Fruit fly (Drosophila melanogaster) whole organism, wandering third instar larva: ENCODE data around the gene RpS25.

Experiments used
- Abd-B ChIP-seq: fragments of >200 bp; optimal IDR thresholded peaks from 2 replicates; lab custom pipeline; 2017; ENCODE audit warnings: missing biosample characterization, missing genetic modification characterization
- CG32264 ChIP-seq: fragments of 200-800 bp; sonication (Bioruptor generic); optimal IDR thresholded peaks from 2 replicates; lab custom pipeline; 2016; ENCODE audit warnings: missing biosample characterization, missing genetic modification characterization
- CG9705 ChIP-seq: fragments of 200-800 bp; sonication (Bioruptor generic); optimal IDR thresholded peaks from 2 replicates; lab custom pipeline; 2018; ENCODE audit warnings: missing biosample characterization, mild to moderate bottlenecking, missing genetic modification characterization
- CrebA ChIP-seq: fragments of 200-800 bp; sonication (Bioruptor generic); optimal IDR thresholded peaks from 2 replicates; lab custom pipeline; 2016; ENCODE audit warnings: missing biosample characterization, mild to moderate bottlenecking, missing genetic modification characterization, borderline replicate concordance
- Dfd ChIP-seq: fragments of >200 bp; optimal IDR thresholded peaks from 2 replicates; lab custom pipeline; 2017; ENCODE audit warnings: missing biosample characterization, missing genetic modification characterization
- Dif ChIP-seq: fragments of 200-275, 200-300 bp; sonication (Bioruptor generic); optimal IDR thresholded peaks from 2 replicates; lab custom pipeline; 2018; ENCODE audit warnings: missing biosample characterization, missing genetic modification characterization; ENCODE audit not compliant: partially characterized antibody
- GATAd ChIP-seq: sonication (Bioruptor generic); optimal IDR thresholded peaks from 2 replicates; lab custom pipeline; 2016; ENCODE audit warnings: missing biosample characterization, missing genetic modification characterization
- HLH106 ChIP-seq: fragments of 200-800 bp; optimal IDR thresholded peaks from 3 replicates; lab custom pipeline; 2019; ENCODE audit warnings: missing biosample characterization, mild to moderate bottlenecking, missing genetic modification characterization, moderate library complexity
- Hnf4 ChIP-seq: fragments of 200-800 bp; sonication (Bioruptor generic); optimal IDR thresholded peaks from 2 replicates; lab custom pipeline; 2016; ENCODE audit warnings: missing biosample characterization, mild to moderate bottlenecking, missing genetic modification characterization
- Hr78 ChIP-seq: fragments of >200 bp; optimal IDR thresholded peaks from 2 replicates; lab custom pipeline; 2017; ENCODE audit warnings: missing biosample characterization, missing genetic modification characterization
- Hr83 ChIP-seq: fragments of 200-300 bp; sonication (Bioruptor generic); optimal IDR thresholded peaks from 2 replicates; lab custom pipeline; 2016; ENCODE audit warnings: missing biosample characterization, mild to moderate bottlenecking, missing genetic modification characterization, moderate library complexity; ENCODE audit not compliant: poor library complexity, severe bottlenecking
- Jra ChIP-seq: sonication (Bioruptor generic); optimal IDR thresholded peaks from 2 replicates; lab custom pipeline; 2016; ENCODE audit warnings: missing biosample characterization, missing genetic modification characterization
- Mio ChIP-seq: sonication (Bioruptor generic); optimal IDR thresholded peaks from 2 replicates; lab custom pipeline; 2016; ENCODE audit warnings: missing biosample characterization, missing genetic modification characterization
- Myc ChIP-seq: fragments of >200 bp; optimal IDR thresholded peaks from 2 replicates; lab custom pipeline; 2017
- OdsH ChIP-seq: fragments of 200-800 bp; sonication (Bioruptor generic); optimal IDR thresholded peaks from 2 replicates; lab custom pipeline; 2016; ENCODE audit warnings: missing biosample characterization, mild to moderate bottlenecking, missing genetic modification characterization
- Rel ChIP-seq, 2 experiments: fragments of 200-800 bp; sonication (Bioruptor generic) in 1 of 2; optimal IDR thresholded peaks; 2 replicates in 1 of 2; 3 replicates in 1 of 2; lab custom pipeline; 2016 to 2019; ENCODE audit warnings: mild to moderate bottlenecking in 2 of 2, missing biosample characterization in 2 of 2, missing genetic modification characterization in 2 of 2, moderate library complexity in 1 of 2
- Sp1 ChIP-seq: fragments of 200-800 bp; sonication (Bioruptor generic); optimal IDR thresholded peaks from 3 replicates; lab custom pipeline; 2019; ENCODE audit warnings: missing biosample characterization, mild to moderate bottlenecking, missing genetic modification characterization, moderate library complexity
- Vsx2 ChIP-seq: fragments of 200-300, 225-300 bp; sonication (Bioruptor generic); optimal IDR thresholded peaks from 2 replicates; lab custom pipeline; 2018; ENCODE audit warnings: missing biosample characterization, missing genetic modification characterization; ENCODE audit not compliant: partially characterized antibody
- br ChIP-seq: fragments of 200-800 bp; sonication (Bioruptor generic); optimal IDR thresholded peaks from 2 replicates; lab custom pipeline; 2016; ENCODE audit warnings: missing biosample characterization, missing genetic modification characterization
- brk ChIP-seq: fragments of 200-800 bp; sonication (Bioruptor generic); optimal IDR thresholded peaks from 2 replicates; lab custom pipeline; 2016; ENCODE audit warnings: missing biosample characterization, mild to moderate bottlenecking, missing genetic modification characterization
- dl ChIP-seq, 2 experiments: fragments of 175-275, 200-275 bp in 1 of 2; fragments of 200-275 bp in 1 of 2; sonication (Bioruptor generic); optimal IDR thresholded peaks; lab custom pipeline; 2018; ENCODE audit warnings: mild to moderate bottlenecking in 2 of 2, missing biosample characterization in 2 of 2, missing genetic modification characterization in 2 of 2, moderate library complexity in 2 of 2; ENCODE audit not compliant: partially characterized antibody in 2 of 2, insufficient read depth in 1 of 2
- dmrt93B ChIP-seq: fragments of 200-800 bp; sonication (Bioruptor generic); optimal IDR thresholded peaks from 2 replicates; lab custom pipeline; 2018; ENCODE audit warnings: missing biosample characterization, mild to moderate bottlenecking, missing genetic modification characterization
- dsf ChIP-seq: sonication (Bioruptor generic); optimal IDR thresholded peaks from 2 replicates; lab custom pipeline; 2016; ENCODE audit warnings: missing biosample characterization, missing genetic modification characterization, borderline replicate concordance
- ey ChIP-seq: fragments of 200-800 bp; sonication (Bioruptor generic); optimal IDR thresholded peaks from 2 replicates; lab custom pipeline; 2016; ENCODE audit warnings: missing biosample characterization, missing genetic modification characterization
- foxo ChIP-seq, 2 experiments: fragments of 200-800 bp; sonication (Bioruptor generic); optimal IDR thresholded peaks; 2 replicates in 1 of 2; 3 replicates in 1 of 2; lab custom pipeline; 2016 to 2017; ENCODE audit warnings: missing biosample characterization in 2 of 2, missing genetic modification characterization in 2 of 2
- fru ChIP-seq: fragments of 200-800 bp; sonication (Bioruptor generic); optimal IDR thresholded peaks from 3 replicates; lab custom pipeline; 2016; ENCODE audit warnings: missing biosample characterization, mild to moderate bottlenecking, missing genetic modification characterization
- h ChIP-seq: fragments of 200-800 bp; sonication (Bioruptor generic); optimal IDR thresholded peaks from 3 replicates; lab custom pipeline; 2016; ENCODE audit warnings: missing biosample characterization, mild to moderate bottlenecking, missing genetic modification characterization
- jim ChIP-seq: fragments of 175-275, 200-325 bp; sonication (Bioruptor generic); optimal IDR thresholded peaks from 2 replicates; lab custom pipeline; 2016; ENCODE audit warnings: missing biosample characterization, mild to moderate bottlenecking, missing genetic modification characterization
- lola ChIP-seq: fragments of >200 bp; optimal IDR thresholded peaks from 2 replicates; lab custom pipeline; 2017; ENCODE audit warnings: missing biosample characterization, missing genetic modification characterization
- pan ChIP-seq: fragments of >200 bp; optimal IDR thresholded peaks from 2 replicates; lab custom pipeline; 2017
- psq ChIP-seq: fragments of 200-800 bp; sonication (Bioruptor generic); optimal IDR thresholded peaks from 3 replicates; lab custom pipeline; 2017; ENCODE audit warnings: missing biosample characterization, mild to moderate bottlenecking, missing genetic modification characterization, moderate library complexity
- rgr ChIP-seq: fragments of 200-800 bp; sonication (Bioruptor generic); optimal IDR thresholded peaks from 3 replicates; lab custom pipeline; 2016; ENCODE audit warnings: missing biosample characterization, mild to moderate bottlenecking, missing genetic modification characterization
- sage ChIP-seq: fragments of 200-800 bp; sonication (Bioruptor generic); optimal IDR thresholded peaks from 2 replicates; lab custom pipeline; 2016; ENCODE audit warnings: missing biosample characterization, mild to moderate bottlenecking, missing genetic modification characterization
- sv ChIP-seq: fragments of 200-800 bp; sonication (Bioruptor generic); optimal IDR thresholded peaks from 3 replicates; lab custom pipeline; 2016; ENCODE audit warnings: missing biosample characterization, missing genetic modification characterization
- tai ChIP-seq: sonication (Bioruptor generic); optimal IDR thresholded peaks from 2 replicates; lab custom pipeline; 2016; ENCODE audit warnings: missing biosample characterization, missing genetic modification characterization
- usp ChIP-seq: fragments of >200 bp; optimal IDR thresholded peaks from 2 replicates; lab custom pipeline; 2017; ENCODE audit warnings: missing biosample characterization, missing genetic modification characterization
- woc ChIP-seq: sonication (Bioruptor generic); optimal IDR thresholded peaks from 2 replicates; lab custom pipeline; 2016; ENCODE audit warnings: missing biosample characterization, mild to moderate bottlenecking, missing genetic modification characterization

Gene RpS25

DNA sequence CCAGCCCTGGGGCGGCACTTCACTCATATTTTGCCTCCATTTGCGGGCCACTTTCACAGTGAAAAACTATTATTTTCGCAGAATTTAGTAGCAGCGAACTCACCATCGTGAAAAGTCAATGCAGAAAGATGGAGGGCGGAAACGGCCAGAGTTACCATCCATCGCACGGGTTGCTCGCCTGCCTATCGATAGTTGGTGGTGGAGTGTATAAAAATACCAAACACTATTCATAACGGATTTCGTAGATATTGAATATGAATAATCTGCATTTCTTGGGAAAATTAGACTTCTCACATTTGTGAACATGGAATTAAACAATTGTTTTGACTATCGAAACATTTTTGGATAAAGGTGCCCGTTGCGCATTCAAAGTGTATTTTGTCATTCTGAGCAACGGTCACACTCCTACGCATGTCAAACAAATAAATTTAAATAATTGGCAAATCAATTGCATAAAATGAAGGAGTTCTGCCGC is at the start of gene RpS25, which contains the start of gene CG4820:
Gene RpS25, minus strand, starts transcription at position 132 of the 475 bp plus-strand sequence.
Gene CG4820, plus strand, starts transcription at position 380 of the 475 bp plus-strand sequence.
- peak; percentile 82 for TF ChIP-seq sv (GFP tag; lab: Kevin White, UChicago)
- peak; percentile 18 for TF ChIP-seq dsf (GFP tag; lab: Kevin White, UChicago)
- peak; percentile 83 for TF ChIP-seq HLH106 (tag; lab: Kevin White, UChicago)
- peak; percentile 83 for TF ChIP-seq fru (GFP tag; lab: Kevin White, UChicago)
- TF ChIP-seq dmrt93B (GFP tag; lab: Kevin White, UChicago) = peak; percentile 95
- peak; percentile 89 for TF ChIP-seq h
- peak; percentile 52 for TF ChIP-seq Hnf4 (GFP tag; lab: Kevin White, UChicago)
- TF ChIP-seq CrebA (GFP tag; lab: Kevin White, UChicago) = no peak
- TF ChIP-seq OdsH (GFP tag; lab: Kevin White, UChicago) = peak; percentile 82
- no peak for TF ChIP-seq Rel (GFP tag; optimal IDR thresholded peaks at IDR 0.05; lab: Kevin White, UChicago)
- TF ChIP-seq Rel (tag; optimal IDR thresholded peaks at IDR 0.05; lab: Kevin White, UChicago) = peak; percentile 61
- TF ChIP-seq tai (GFP tag; lab: Kevin White, UChicago) = no peak
- peak; percentile 95 for TF ChIP-seq Vsx2 (GFP tag; lab: Kevin White, UChicago)
- TF ChIP-seq Jra (GFP tag; lab: Kevin White, UChicago) = peak; percentile 78
- TF ChIP-seq CG32264 (GFP tag; lab: Kevin White, UChicago) = peak; percentile 56
- no peak for TF ChIP-seq jim (GFP tag; lab: Kevin White, UChicago)
- TF ChIP-seq usp (GFP tag; lab: Kevin White, UChicago) = no peak
- peak; percentile 69 for TF ChIP-seq ey (GFP tag; lab: Kevin White, UChicago)
- no peak for TF ChIP-seq dl (GFP tag; optimal IDR thresholded peaks at IDR 0.05; lab: Kevin White, UChicago; ENCODE audit: insufficient read depth in 1 of 2, partially characterized antibody in 2 of 2)
- peak in 1 of 2 experiments; percentile 78 for TF ChIP-seq foxo (GFP tag; optimal IDR thresholded peaks at IDR 0.05; lab: Kevin White, UChicago)
- peak; percentile 93 for TF ChIP-seq Hr83
- TF ChIP-seq Sp1 = peak; percentile 89
- TF ChIP-seq br (GFP tag; lab: Kevin White, UChicago) = peak; percentile 88
- no peak for TF ChIP-seq Abd-B (GFP tag; lab: Kevin White, UChicago)
- peak; percentile 52 for TF ChIP-seq Dif
- peak; percentile 63 for TF ChIP-seq psq (GFP tag; lab: Kevin White, UChicago)
- peak; percentile 91 for TF ChIP-seq CG9705 (GFP tag; lab: Kevin White, UChicago)
- TF ChIP-seq Mio (GFP tag; lab: Kevin White, UChicago) = peak; percentile 77
- TF ChIP-seq woc (GFP tag; lab: Kevin White, UChicago) = peak; percentile 12
- peak; percentile 93 for TF ChIP-seq rgr (GFP tag; lab: Kevin White, UChicago)
- no peak for TF ChIP-seq lola (GFP tag; lab: Kevin White, UChicago)
- no peak for TF ChIP-seq brk
- peak; percentile 60 for TF ChIP-seq Myc (lab: Kevin White, UChicago)
- TF ChIP-seq, all 38 proteins: peak for 24

DNA sequence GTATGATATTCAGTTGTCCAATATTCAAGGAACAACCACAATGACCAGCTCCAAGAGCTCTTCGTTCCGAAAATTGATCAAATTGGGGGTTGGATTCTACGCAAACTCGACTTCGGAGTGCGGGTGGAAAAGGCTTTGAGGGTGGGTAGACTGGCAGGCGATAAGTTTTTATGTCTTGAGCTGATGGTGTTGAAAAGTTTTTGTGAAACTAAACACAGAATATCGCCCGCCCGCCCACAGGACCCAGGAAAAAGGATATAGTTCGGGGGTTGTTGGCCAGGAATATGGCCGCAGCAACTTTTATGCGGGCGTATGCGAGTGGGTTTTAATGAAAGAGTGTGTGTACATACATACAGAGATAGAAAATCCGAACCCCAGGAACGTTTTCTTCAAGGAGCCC is 47.5 kb upstream of the RpS25 start:
- TF ChIP-seq lola (GFP tag; lab: Kevin White, UChicago) = no peak
- TF ChIP-seq dl (GFP tag; optimal IDR thresholded peaks at IDR 0.05; lab: Kevin White, UChicago; ENCODE audit: insufficient read depth in 1 of 2, partially characterized antibody in 2 of 2) = no peak
- TF ChIP-seq pan (lab: Kevin White, UChicago) = no peak
- TF ChIP-seq usp (GFP tag; lab: Kevin White, UChicago) = no peak
- no peak for TF ChIP-seq Dif
- no peak for TF ChIP-seq OdsH (GFP tag; lab: Kevin White, UChicago)
- no peak for TF ChIP-seq Hr78
- TF ChIP-seq sage = no peak
- no peak for TF ChIP-seq tai (GFP tag; lab: Kevin White, UChicago)
- TF ChIP-seq Sp1 = no peak
- TF ChIP-seq dsf (GFP tag; lab: Kevin White, UChicago) = no peak
- TF ChIP-seq, all 38 proteins: peak for 0

DNA sequence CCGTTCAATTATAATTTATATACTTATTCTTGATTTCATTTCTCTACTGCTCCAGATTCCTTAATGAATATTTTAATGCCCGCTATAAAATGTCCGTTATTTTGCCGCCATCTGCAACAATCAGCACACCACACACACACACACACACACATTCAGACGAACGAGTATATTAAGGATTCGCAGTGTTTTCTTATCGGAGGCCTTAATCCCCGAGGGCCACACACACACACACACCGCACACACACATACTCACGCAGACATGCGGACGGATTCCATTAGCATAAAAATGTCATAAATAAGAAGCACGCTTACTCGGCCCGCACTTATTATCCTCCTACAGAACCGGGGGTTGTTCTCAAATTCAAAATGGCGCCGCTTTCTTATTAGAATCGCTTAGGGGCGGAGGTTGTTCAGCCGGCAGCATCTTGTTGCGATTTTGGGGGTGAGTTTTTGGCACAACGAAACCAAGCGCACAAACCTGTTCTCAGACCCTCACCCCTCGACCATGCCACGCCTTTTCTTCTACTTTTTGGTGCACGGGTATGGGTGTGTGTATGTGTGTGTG is 45.0 kb upstream of the RpS25 start:
- TF ChIP-seq Dfd (GFP tag; lab: Kevin White, UChicago) (peak; percentile 62), GATAd (GFP tag; lab: Kevin White, UChicago) (no peak)
